Worm (Caenorhabditis elegans) whole organism, L1 larva: ENCODE data around the gene srbc-51.

ENCODE experiments used
- F16B12.6 ChIP-seq: fragments of 150-350 bp; optimal IDR thresholded peaks from 2 replicates; lab custom pipeline; 2014; ENCODE audit warnings: missing biosample characterization, missing genetic modification characterization

srbc-51 gene

ce11 chrV:15876308-15876707 lies 50.1 kb downstream of the srbc-51 start, which contains the start of gene nhr-102 (continued):
- no peak for TF ChIP-seq F16B12.6 (tag; lab: Kevin White, UChicago)
